Worm (Caenorhabditis elegans) whole organism, young adult: ENCODE measurements around the gene aex-3.

Experiments
- aptf-2 ChIP-seq: fragments of 200-800 bp; sonication (Bioruptor generic); conservative IDR thresholded peaks from 2 replicates; pipeline ENCODE4 v1.3.6; 2022; ENCODE audit warnings: missing genetic modification reagents, missing genetic modification characterization, missing compliant biosample characterization
- ceh-27 ChIP-seq: fragments of 200-800 bp; sonication (Bioruptor generic); optimal IDR thresholded peaks from 2 replicates; lab custom pipeline; 2018; ENCODE audit warnings: mild to moderate bottlenecking, missing genetic modification characterization, moderate library complexity, missing compliant biosample characterization
- fkh-3 ChIP-seq: sonication (generic microtip); optimal IDR thresholded peaks from 2 replicates; lab custom pipeline; 2016; ENCODE audit warnings: mild to moderate bottlenecking, missing genetic modification characterization, missing compliant biosample characterization
- lir-1 ChIP-seq: fragments of 200-800 bp; sonication (Bioruptor generic); conservative IDR thresholded peaks from 2 replicates; pipeline ENCODE4 v1.3.6; 2022; ENCODE audit warnings: missing genetic modification reagents, missing genetic modification characterization, missing compliant biosample characterization
- snpc-1.1 ChIP-seq: sonication (generic microtip); optimal IDR thresholded peaks from 2 replicates; lab custom pipeline; 2017; ENCODE audit warnings: missing genetic modification characterization, mild to moderate bottlenecking, missing compliant biosample characterization, antibody characterized with exemption, moderate library complexity, missing genotype, missing genetic modification reagents; ENCODE audit not compliant: insufficient read depth
- tlf-1 ChIP-seq: fragments of 200-800 bp; sonication (Bioruptor generic); optimal IDR thresholded peaks from 2 replicates; lab custom pipeline; 2018; ENCODE audit warnings: mild to moderate bottlenecking, missing genetic modification characterization, missing compliant biosample characterization
- unc-62 ChIP-seq: fragments of 150-350 bp; optimal IDR thresholded peaks from 2 replicates; lab custom pipeline; 2014; ENCODE audit warnings: missing biosample characterization, missing genetic modification reagents, missing genetic modification characterization

ce11 chrX:706490-706889 lies 53.0 kb downstream of the aex-3 start, which contains the start of gene M02A10.1:
- TF ChIP-seq lir-1 (GFP tag; lab: Robert Waterston, UW) (no peak), snpc-1.1 (tag; lab: Kevin White, UChicago) (no peak), ceh-27 (GFP tag; lab: Kevin White, UChicago) (no peak), unc-62 (GFP tag; lab: Kevin White, UChicago) (no peak), tlf-1 (no peak), aptf-2 (GFP tag; lab: Robert Waterston, UW) (no peak), fkh-3 (tag; lab: Kevin White, UChicago) (no peak)
